Fruit fly (Drosophila melanogaster) whole organism, embryonic: Measurements from ENCODE around the gene RpL28.

Experiments used
- Ada2b ChIP-seq: fragments of 200-800 bp; sonication (Bioruptor generic); IDR thresholded peaks from 2 replicates; pipeline ENCODE4 v1.3.6; 2022; ENCODE audit warnings: missing biosample characterization, missing genetic modification characterization
- Asciz ChIP-seq: fragments of 200-800 bp; sonication (Bioruptor generic); optimal IDR thresholded peaks from 2 replicates; lab custom pipeline; 2017; ENCODE audit warnings: missing biosample characterization, mild to moderate bottlenecking, missing genetic modification characterization, missing genetic modification reagents
- C15 ChIP-seq: fragments of 200-800 bp; sonication (Bioruptor generic); IDR thresholded peaks from 3 replicates; pipeline ENCODE4 v1.3.6; 2022; ENCODE audit warnings: missing biosample characterization, missing genetic modification characterization
- CG10462 ChIP-seq: fragments of 200-800 bp; sonication (Bioruptor generic); optimal IDR thresholded peaks from 2 replicates; lab custom pipeline; 2016; ENCODE audit warnings: missing biosample characterization, missing genetic modification characterization
- CG11093 ChIP-seq: fragments of 200-800 bp; sonication (Bioruptor generic); IDR thresholded peaks from 3 replicates; pipeline ENCODE4 v1.3.6; 2022; ENCODE audit warnings: missing biosample characterization, missing genetic modification characterization
- CG11504 ChIP-seq: fragments of 200-800 bp; sonication (Bioruptor generic); optimal IDR thresholded peaks from 3 replicates; lab custom pipeline; 2019; ENCODE audit warnings: missing biosample characterization, mild to moderate bottlenecking, missing genetic modification characterization, moderate library complexity
- CG11696 ChIP-seq: fragments of 200-800 bp; sonication (Bioruptor generic); IDR thresholded peaks from 2 replicates; pipeline ENCODE4 v1.3.6; 2022; ENCODE audit warnings: missing biosample characterization, missing genetic modification characterization
- CG11723 ChIP-seq: fragments of 200-800 bp; sonication (Bioruptor generic); optimal IDR thresholded peaks from 2 replicates; lab custom pipeline; 2017; ENCODE audit warnings: missing biosample characterization, mild to moderate bottlenecking, missing genetic modification characterization
- CG12744 ChIP-seq: fragments of 200-800 bp; sonication (Bioruptor generic); optimal IDR thresholded peaks from 2 replicates; lab custom pipeline; 2016; ENCODE audit warnings: missing biosample characterization, missing genetic modification characterization
- CG1529 ChIP-seq: fragments of 200-800 bp; sonication (Bioruptor generic); optimal IDR thresholded peaks from 3 replicates; lab custom pipeline; 2018; ENCODE audit warnings: missing biosample characterization, missing genetic modification characterization
- CG16813 ChIP-seq: fragments of 200-800 bp; sonication (Bioruptor generic); IDR thresholded peaks from 3 replicates; pipeline ENCODE4 v1.3.6; 2022; ENCODE audit warnings: missing biosample characterization, missing genetic modification characterization; ENCODE audit not compliant: partially characterized antibody
- CG17186 ChIP-seq: fragments of 200-800 bp; sonication (Bioruptor generic); optimal IDR thresholded peaks from 3 replicates; lab custom pipeline; 2017; ENCODE audit warnings: missing biosample characterization, missing genetic modification reagents, missing genetic modification characterization
- CG30020 ChIP-seq: fragments of 200-800 bp; optimal IDR thresholded peaks from 2 replicates; lab custom pipeline; 2019; ENCODE audit warnings: missing biosample characterization, mild to moderate bottlenecking, missing genetic modification characterization, moderate library complexity
- CG31388 ChIP-seq: fragments of 200-800 bp; sonication (Bioruptor generic); optimal IDR thresholded peaks from 2 replicates; lab custom pipeline; 2016; ENCODE audit warnings: missing biosample characterization, missing genetic modification characterization
- CG31441 ChIP-seq: fragments of 200-800 bp; sonication (Bioruptor generic); IDR thresholded peaks from 2 replicates; pipeline ENCODE4 v1.3.6; 2022; ENCODE audit warnings: missing biosample characterization, missing genetic modification characterization
- CG4360 ChIP-seq: fragments of 200-800 bp; sonication (Bioruptor generic); IDR thresholded peaks from 2 replicates; pipeline ENCODE4 v1.3.6; 2022; ENCODE audit warnings: missing biosample characterization, missing genetic modification characterization
- CG8290 ChIP-seq, 3 experiments: fragments of 200-800 bp; sonication (Bioruptor generic); optimal IDR thresholded peaks; 2 replicates each; lab custom pipeline; 2016 to 2019; ENCODE audit warnings: missing biosample characterization in 3 of 3, missing genetic modification characterization in 3 of 3, mild to moderate bottlenecking in 2 of 3, moderate library complexity in 1 of 3
- CG9817 ChIP-seq: fragments of 200-800 bp; sonication (Bioruptor generic); optimal IDR thresholded peaks from 2 replicates; lab custom pipeline; 2018; ENCODE audit warnings: missing biosample characterization, mild to moderate bottlenecking, missing genetic modification characterization, moderate library complexity
- CrebB ChIP-seq: fragments of 200-800 bp; sonication (Bioruptor generic); optimal IDR thresholded peaks from 3 replicates; lab custom pipeline; 2018; ENCODE audit warnings: missing biosample characterization, mild to moderate bottlenecking, missing genetic modification characterization
- Dbx ChIP-seq: fragments of 200-800 bp; sonication (Bioruptor generic); IDR thresholded peaks from 3 replicates; pipeline ENCODE4 v1.3.6; 2022; ENCODE audit warnings: missing biosample characterization, missing genetic modification characterization
- Gug ChIP-seq: fragments of 200-800 bp; sonication (Bioruptor generic); IDR thresholded peaks from 4 replicates; pipeline ENCODE4 v1.3.6; 2022; ENCODE audit warnings: missing biosample characterization, missing genetic modification characterization
- HmgZ ChIP-seq: fragments of 200-800 bp; sonication (Bioruptor generic); optimal IDR thresholded peaks from 2 replicates; lab custom pipeline; 2018; ENCODE audit warnings: missing biosample characterization, mild to moderate bottlenecking, missing genetic modification characterization
- MTF-1 ChIP-seq: fragments of 200-800 bp; sonication (Bioruptor generic); optimal IDR thresholded peaks from 2 replicates; lab custom pipeline; 2018; ENCODE audit warnings: missing biosample characterization, mild to moderate bottlenecking, missing genetic modification characterization, borderline replicate concordance
- Mes4 ChIP-seq: fragments of 200-800 bp; sonication (Bioruptor generic); optimal IDR thresholded peaks from 2 replicates; lab custom pipeline; 2016; ENCODE audit warnings: missing biosample characterization, missing genetic modification characterization
- NfI ChIP-seq: fragments of 200-800 bp; sonication (Bioruptor generic); optimal IDR thresholded peaks from 3 replicates; lab custom pipeline; 2018; ENCODE audit warnings: missing biosample characterization, mild to moderate bottlenecking, missing genetic modification characterization, moderate library complexity
- Ptx1 ChIP-seq: fragments of 200-800 bp; sonication (Bioruptor generic); IDR thresholded peaks from 2 replicates; pipeline ENCODE4 v1.3.6; 2022; ENCODE audit warnings: missing biosample characterization, missing genetic modification characterization
- Xrp1 ChIP-seq: fragments of 200-800 bp; sonication (Bioruptor generic); IDR thresholded peaks from 2 replicates; pipeline ENCODE4 v1.3.6; 2022; ENCODE audit warnings: missing biosample characterization, missing genetic modification characterization
- ab ChIP-seq: fragments of 200-800 bp; sonication (Bioruptor generic); optimal IDR thresholded peaks from 2 replicates; lab custom pipeline; 2016; ENCODE audit warnings: missing biosample characterization, missing genetic modification characterization
- ase ChIP-seq: fragments of 200-800 bp; sonication (Bioruptor generic); IDR thresholded peaks from 3 replicates; pipeline ENCODE4 v1.3.6; 2022; ENCODE audit warnings: missing biosample characterization, missing genetic modification characterization
- bcd ChIP-seq: fragments of 200-800 bp; sonication (Bioruptor generic); optimal IDR thresholded peaks from 2 replicates; lab custom pipeline; 2017; ENCODE audit warnings: missing biosample characterization, mild to moderate bottlenecking, missing genetic modification characterization
- caup ChIP-seq: fragments of 200-800 bp; sonication (Bioruptor generic); optimal IDR thresholded peaks from 3 replicates; lab custom pipeline; 2017; ENCODE audit warnings: missing biosample characterization, mild to moderate bottlenecking, missing genetic modification characterization, moderate library complexity; ENCODE audit not compliant: severe bottlenecking
- dpn ChIP-seq, 2 experiments: fragments of 200-800 bp; sonication (Bioruptor generic); optimal IDR thresholded peaks; 3 replicates each; lab custom pipeline; 2016; ENCODE audit warnings: missing biosample characterization in 2 of 2, missing genetic modification characterization in 2 of 2
- eve ChIP-seq, 2 experiments: fragments of >200 bp; optimal IDR thresholded peaks; 2 replicates each; lab custom pipeline; 2017; ENCODE audit warnings: missing biosample characterization in 2 of 2, missing genetic modification characterization in 2 of 2
- eyg ChIP-seq: fragments of 200-800 bp; sonication (Bioruptor generic); optimal IDR thresholded peaks from 3 replicates; lab custom pipeline; 2016; ENCODE audit warnings: missing biosample characterization, missing genetic modification characterization
- ftz-f1 ChIP-seq: fragments of 200-800 bp; sonication (Bioruptor generic); optimal IDR thresholded peaks from 2 replicates; lab custom pipeline; 2016; ENCODE audit warnings: missing biosample characterization, missing genetic modification characterization
- gcm2 ChIP-seq: fragments of 200-800 bp; sonication (Bioruptor generic); optimal IDR thresholded peaks from 2 replicates; lab custom pipeline; 2016; ENCODE audit warnings: missing biosample characterization, missing genetic modification characterization
- gsb ChIP-seq: fragments of 200-800 bp; sonication (Bioruptor generic); IDR thresholded peaks from 2 replicates; pipeline ENCODE4 v1.3.6; 2022; ENCODE audit warnings: missing biosample characterization, missing genetic modification characterization
- her ChIP-seq: fragments of 200-800 bp; sonication (Bioruptor generic); optimal IDR thresholded peaks from 2 replicates; lab custom pipeline; 2016; ENCODE audit warnings: missing biosample characterization, missing genetic modification characterization
- hth ChIP-seq: fragments of >200 bp; optimal IDR thresholded peaks from 2 replicates; lab custom pipeline; 2017; ENCODE audit warnings: inconsistent platforms
- insv ChIP-seq, 2 experiments: fragments of 200-800 bp; sonication (Bioruptor generic); optimal IDR thresholded peaks; 3 replicates each; lab custom pipeline; 2016 to 2018; ENCODE audit warnings: missing biosample characterization in 2 of 2, missing genetic modification characterization in 2 of 2
- jigr1 ChIP-seq: fragments of 200-800 bp; sonication (Bioruptor generic); IDR thresholded peaks from 3 replicates; pipeline ENCODE4 v1.3.6; 2022; ENCODE audit warnings: missing biosample characterization, missing genetic modification characterization
- lbe ChIP-seq: fragments of 200-800 bp; sonication (Bioruptor generic); optimal IDR thresholded peaks from 2 replicates; lab custom pipeline; 2016; ENCODE audit warnings: missing biosample characterization, mild to moderate bottlenecking, missing genetic modification characterization
- pan ChIP-seq, 4 experiments: fragments of >200 bp in 3 of 4; fragments of 200-800 bp in 1 of 4; sonication (Bioruptor generic) in 1 of 4; optimal IDR thresholded peaks in 3 of 4; IDR thresholded peaks in 1 of 4; 2 replicates each; pipeline versions ENCODE4 v1.3.6 to Lab custom; 2017 to 2022; ENCODE audit warnings: missing biosample characterization in 2 of 4, missing genetic modification characterization in 2 of 4, mixed read lengths in 1 of 4
- ranshi ChIP-seq: fragments of 200-800 bp; sonication (Bioruptor generic); IDR thresholded peaks from 2 replicates; pipeline ENCODE4 v1.3.6; 2022; ENCODE audit warnings: missing biosample characterization, missing genetic modification characterization
- schlank ChIP-seq: fragments of 200-800 bp; sonication (Bioruptor generic); optimal IDR thresholded peaks from 2 replicates; lab custom pipeline; 2018; ENCODE audit warnings: missing biosample characterization, mild to moderate bottlenecking, missing genetic modification characterization
- sd ChIP-seq: fragments of 200-800 bp; sonication (Bioruptor generic); optimal IDR thresholded peaks from 3 replicates; lab custom pipeline; 2018; ENCODE audit warnings: missing biosample characterization, mild to moderate bottlenecking, missing genetic modification characterization, moderate library complexity
- sob ChIP-seq: fragments of 200-800 bp; sonication (Bioruptor generic); IDR thresholded peaks from 2 replicates; pipeline ENCODE4 v1.3.6; 2022; ENCODE audit warnings: missing biosample characterization, missing genetic modification characterization
- vvl ChIP-seq: fragments of 200-800 bp; sonication (Bioruptor generic); IDR thresholded peaks from 2 replicates; pipeline ENCODE4 v1.3.6; 2022; ENCODE audit warnings: missing biosample characterization, missing genetic modification characterization
- zen2 ChIP-seq: fragments of 200-800 bp; sonication (Bioruptor generic); IDR thresholded peaks from 3 replicates; pipeline ENCODE4 v1.3.6; 2022; ENCODE audit warnings: missing biosample characterization, missing genetic modification characterization; ENCODE audit not compliant: partially characterized antibody

Gene RpL28

dm6 chr3L:3261642-3262041 is 38.9 kb upstream of the RpL28 start (continued):
- TF ChIP-seq Asciz (GFP tag; lab: Kevin White, UChicago): no peak
- TF ChIP-seq CG11504 (tag; lab: Kevin White, UChicago): no peak
- 0 out of 2 replicates have a peak, but pooled peaks have one; percentile 26 for TF ChIP-seq vvl (GFP tag; lab: Robert Waterston, UW)
- TF ChIP-seq sd: peak; percentile 46
- TF ChIP-seq ftz-f1 (GFP tag; lab: Kevin White, UChicago): no peak
- TF ChIP-seq, all 482 proteins: peak for 6

DNA sequence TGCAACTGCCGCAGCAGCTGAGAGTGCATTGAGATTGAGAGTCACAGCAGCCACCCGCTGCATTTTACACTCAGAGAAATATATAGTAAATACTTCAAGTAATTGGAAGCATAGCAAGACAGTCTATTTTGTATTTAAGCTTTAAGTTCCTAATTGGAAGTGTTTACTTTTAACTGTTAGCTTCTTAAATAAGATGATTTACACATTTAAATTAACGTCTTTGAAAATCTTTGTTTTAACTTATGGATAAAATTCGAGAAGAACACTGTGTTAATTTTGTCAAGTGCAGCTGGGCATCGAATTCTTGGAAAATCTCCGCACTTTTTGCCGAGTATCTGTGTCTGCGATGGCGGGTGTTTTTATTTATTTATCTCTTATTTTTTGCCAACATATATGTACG is 36.9 kb upstream of the RpL28 start:
- TF ChIP-seq gcm2 (GFP tag; lab: Kevin White, UChicago): no peak
- no peak for TF ChIP-seq CG17186 (GFP tag; lab: Kevin White, UChicago)
- TF ChIP-seq hth: no peak
- TF ChIP-seq CG31441 (GFP tag; lab: Robert Waterston, UW): 0 out of 2 replicates have a peak, but pooled peaks have one; percentile 16
- TF ChIP-seq schlank (tag; lab: Kevin White, UChicago): no peak
- no peak for TF ChIP-seq CG31388
- TF ChIP-seq ase: no peak
- TF ChIP-seq Dbx (GFP tag; lab: Robert Waterston, UW): no peak
- no peak for TF ChIP-seq NfI (GFP tag; lab: Kevin White, UChicago)
- no peak for TF ChIP-seq caup (GFP tag; lab: Kevin White, UChicago)
- TF ChIP-seq sob (GFP tag; lab: Robert Waterston, UW): no peak
- no peak for TF ChIP-seq CG16813 (GFP tag; lab: Robert Waterston, UW)
- TF ChIP-seq MTF-1 (GFP tag; lab: Kevin White, UChicago): no peak
- no peak for TF ChIP-seq Mes4 (GFP tag; lab: Kevin White, UChicago)
- TF ChIP-seq CG30020: no peak
- no peak for TF ChIP-seq CrebB (tag; lab: Kevin White, UChicago)
- no peak for TF ChIP-seq insv (GFP tag; optimal IDR thresholded peaks at IDR 0.05; lab: Kevin White, UChicago)
- peak; percentile 45; the same call in 1 of the 2 replicates for TF ChIP-seq Xrp1 (GFP tag; lab: Robert Waterston, UW)
- no peak for TF ChIP-seq CG11723 (GFP tag; lab: Kevin White, UChicago)
- TF ChIP-seq jigr1 (GFP tag; lab: Robert Waterston, UW): no peak
- TF ChIP-seq C15 (GFP tag; lab: Robert Waterston, UW): no peak
- no peak for TF ChIP-seq eve (GFP tag; optimal IDR thresholded peaks at IDR 0.05; lab: Kevin White, UChicago)
- no peak for TF ChIP-seq eyg (GFP tag; lab: Kevin White, UChicago)
- TF ChIP-seq Ada2b: peak; percentile 42; the same call in 1 of the 2 replicates
- TF ChIP-seq CG12744 (GFP tag; lab: Kevin White, UChicago): no peak
- TF ChIP-seq her (GFP tag; lab: Kevin White, UChicago): no peak
- no peak for TF ChIP-seq CG10462 (GFP tag; lab: Kevin White, UChicago)
- 0 out of 2 replicates have a peak, but pooled peaks have one; percentile 10 for TF ChIP-seq Ptx1
- peak; percentile 49 for TF ChIP-seq lbe (GFP tag; lab: Kevin White, UChicago)
- TF ChIP-seq HmgZ (tag; lab: Kevin White, UChicago): no peak
- no peak for TF ChIP-seq ab (GFP tag; lab: Kevin White, UChicago)
- TF ChIP-seq bcd (GFP tag; lab: Kevin White, UChicago): no peak
- TF ChIP-seq CG9817: no peak
- TF ChIP-seq zen2: no peak
- TF ChIP-seq dpn (GFP tag; optimal IDR thresholded peaks at IDR 0.05; lab: Kevin White, UChicago): no peak
- TF ChIP-seq CG11093 (GFP tag; lab: Robert Waterston, UW): no peak
- no peak for TF ChIP-seq gsb (GFP tag; lab: Robert Waterston, UW)
- TF ChIP-seq CG1529 (GFP tag; lab: Kevin White, UChicago): no peak
- TF ChIP-seq CG11696: no peak
- no peak for TF ChIP-seq CG4360
- peak; percentile 35; the same call in 1 of the 2 replicates for TF ChIP-seq ranshi
- no peak for TF ChIP-seq pan (optimal IDR thresholded peaks at IDR 0.05; lab: Kevin White, UChicago)
- TF ChIP-seq pan (GFP tag; optimal IDR thresholded peaks at IDR 0.05 in 1 of 2, IDR thresholded peaks at IDR 0.05 in 1 of 2): no peak
- TF ChIP-seq CG8290 (GFP tag; optimal IDR thresholded peaks at IDR 0.05; lab: Kevin White, UChicago): no peak
- TF ChIP-seq CG8290 (tag; optimal IDR thresholded peaks at IDR 0.05; lab: Kevin White, UChicago): no peak
- no peak for TF ChIP-seq Gug
